Fruit fly (Drosophila melanogaster): Measurements from ENCODE around the gene CG8086.

DNA sequence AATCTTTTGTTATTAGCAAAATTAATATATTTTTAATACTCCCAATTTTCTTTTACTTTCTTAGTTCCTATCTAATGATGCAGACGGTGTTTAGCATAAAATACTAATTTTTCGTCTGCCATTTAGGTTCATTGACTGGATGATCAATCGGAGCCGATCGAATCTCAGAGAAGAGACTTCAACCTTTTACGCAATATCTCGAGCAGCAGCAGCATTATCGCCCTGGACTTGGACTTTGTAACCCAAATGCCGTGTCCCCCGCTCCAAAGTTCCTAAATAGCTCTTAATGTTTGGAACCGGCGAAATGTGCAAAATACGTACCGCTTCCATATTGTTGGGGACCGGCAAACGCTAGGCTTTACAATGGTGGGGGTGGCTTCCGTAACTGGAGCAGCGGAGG lies 52.9 kb downstream of the CG8086 start:
- TF ChIP-seq fd96Ca (GFP tag; IDR thresholded peaks at IDR 0.05) (no peak), D1 (tag; optimal IDR thresholded peaks at IDR 0.05) (no peak), CG10348 (GFP tag; IDR thresholded peaks at IDR 0.05) (no peak), Snoo (tag; optimal IDR thresholded peaks at IDR 0.05) (no peak), Ets98B (GFP tag; IDR thresholded peaks at IDR 0.05) (no peak), EcR (GFP tag; optimal IDR thresholded peaks at IDR 0.05) (no peak), gl (tag; optimal IDR thresholded peaks at IDR 0.05) (peak; percentile 10), CG8301 (tag; optimal IDR thresholded peaks at IDR 0.05) (no peak), CG17806 (tag; optimal IDR thresholded peaks at IDR 0.05) (no peak), CG4496 (GFP tag; IDR thresholded peaks at IDR 0.05) (no peak)
